Worm (Caenorhabditis elegans) whole organism, L2 larva: Measurements from ENCODE around the gene F44A2.5.
A peak's percentile ranks its signal among the peaks of the same experiment; 100 is the strongest.

Experiments used
- C34F6.9 ChIP-seq: fragments of 150-350 bp; optimal IDR thresholded peaks from 2 replicates; lab custom pipeline; 2014; ENCODE audit warnings: missing biosample characterization, missing genetic modification characterization
- F13H6.1 ChIP-seq: sonication (generic microtip); optimal IDR thresholded peaks from 2 replicates; lab custom pipeline; 2016; ENCODE audit warnings: missing genetic modification characterization, missing compliant biosample characterization
- R02D3.7 ChIP-seq: fragments of 150-350 bp; optimal IDR thresholded peaks from 2 replicates; lab custom pipeline; 2014; ENCODE audit warnings: missing biosample characterization, missing genetic modification characterization
- Y55F3AM.14 ChIP-seq: fragments of 200-800 bp; sonication (Bioruptor generic); optimal IDR thresholded peaks from 2 replicates; lab custom pipeline; 2018; ENCODE audit warnings: mild to moderate bottlenecking, missing genetic modification characterization, missing compliant biosample characterization
- ZK546.5 ChIP-seq: sonication (generic microtip); optimal IDR thresholded peaks from 2 replicates; lab custom pipeline; 2017; ENCODE audit warnings: missing biosample characterization, missing genetic modification characterization
- alr-1 ChIP-seq: fragments of 150-350 bp; optimal IDR thresholded peaks from 2 replicates; lab custom pipeline; 2014; ENCODE audit warnings: missing biosample characterization, missing genetic modification characterization
- aly-2 ChIP-seq: fragments of 150-350 bp; optimal IDR thresholded peaks from 2 replicates; lab custom pipeline; 2014; ENCODE audit warnings: missing biosample characterization, missing genetic modification characterization
- ama-1 ChIP-seq: fragments of 150-350 bp; optimal IDR thresholded peaks from 2 replicates; lab custom pipeline; 2018; ENCODE audit warnings: inconsistent platforms
- blmp-1 ChIP-seq: sonication (generic microtip); optimal IDR thresholded peaks from 2 replicates; lab custom pipeline; 2017; ENCODE audit warnings: missing genetic modification characterization, mild to moderate bottlenecking, missing compliant biosample characterization, antibody characterized with exemption, moderate library complexity; ENCODE audit not compliant: insufficient read depth
- ceh-16 ChIP-seq: fragments of 150-350 bp; optimal IDR thresholded peaks from 2 replicates; lab custom pipeline; 2014; ENCODE audit warnings: missing biosample characterization, missing genetic modification characterization
- ceh-82 ChIP-seq: fragments of 150-350 bp; optimal IDR thresholded peaks from 2 replicates; lab custom pipeline; 2014; ENCODE audit warnings: missing biosample characterization, missing genetic modification characterization
- crh-2 ChIP-seq: sonication (generic microtip); optimal IDR thresholded peaks from 2 replicates; lab custom pipeline; 2017; ENCODE audit warnings: missing biosample characterization, missing genetic modification characterization
- dmd-4 ChIP-seq: sonication (generic microtip); optimal IDR thresholded peaks from 2 replicates; lab custom pipeline; 2017; ENCODE audit warnings: missing biosample characterization, missing genetic modification characterization
- egl-27 ChIP-seq: sonication (generic microtip); optimal IDR thresholded peaks from 3 replicates; lab custom pipeline; 2017; ENCODE audit warnings: missing biosample characterization, missing genetic modification reagents, missing genetic modification characterization
- elt-1 ChIP-seq: fragments of 150-350 bp; optimal IDR thresholded peaks from 2 replicates; lab custom pipeline; 2014; ENCODE audit warnings: missing biosample characterization, missing genetic modification characterization
- elt-3 ChIP-seq: sonication (generic microtip); optimal IDR thresholded peaks from 2 replicates; lab custom pipeline; 2017; ENCODE audit warnings: missing biosample characterization, missing genetic modification characterization
- fos-1 ChIP-seq: fragments of 150-350 bp; optimal IDR thresholded peaks from 2 replicates; lab custom pipeline; 2014; ENCODE audit warnings: missing biosample characterization, missing genetic modification characterization
- gmeb-1 ChIP-seq: fragments of 150-350 bp; optimal IDR thresholded peaks from 2 replicates; lab custom pipeline; 2014; ENCODE audit warnings: missing biosample characterization, missing genetic modification characterization
- lin-11 ChIP-seq: fragments of 150-350 bp; sonication (generic microtip); optimal IDR thresholded peaks from 2 replicates; lab custom pipeline; 2014; ENCODE audit warnings: missing biosample characterization, missing genetic modification characterization, inconsistent platforms, mixed read lengths
- lin-13 ChIP-seq: fragments of 150-350 bp; optimal IDR thresholded peaks from 2 replicates; lab custom pipeline; 2014; ENCODE audit warnings: missing biosample characterization, missing genetic modification reagents, missing genetic modification characterization
- lin-39 ChIP-seq: fragments of 150-350 bp; optimal IDR thresholded peaks from 2 replicates; lab custom pipeline; 2014; ENCODE audit warnings: missing biosample characterization, missing genetic modification reagents, missing genetic modification characterization
- lsy-2 ChIP-seq, 2 experiments: fragments of 150-350 bp in 1 of 2; sonication (generic microtip) in 1 of 2; optimal IDR thresholded peaks; 2 replicates each; lab custom pipeline; 2014 to 2017; ENCODE audit warnings: missing biosample characterization in 2 of 2, missing genetic modification characterization in 2 of 2
- mab-5 ChIP-seq: fragments of 150-350 bp; optimal IDR thresholded peaks from 2 replicates; lab custom pipeline; 2014; ENCODE audit warnings: missing biosample characterization, missing genetic modification characterization
- mbf-1 ChIP-seq: sonication (generic microtip); optimal IDR thresholded peaks from 2 replicates; lab custom pipeline; 2017; ENCODE audit warnings: missing biosample characterization, missing genetic modification characterization
- mdl-1 ChIP-seq, 2 experiments: fragments of 150-350 bp in 1 of 2; sonication (generic microtip) in 1 of 2; optimal IDR thresholded peaks; 2 replicates each; lab custom pipeline; 2017; ENCODE audit warnings: missing biosample characterization in 2 of 2, missing genetic modification characterization in 2 of 2
- nhr-10 ChIP-seq: sonication (generic microtip); optimal IDR thresholded peaks from 2 replicates; lab custom pipeline; 2017; ENCODE audit warnings: missing biosample characterization, missing genetic modification characterization
- nhr-11 ChIP-seq: fragments of 150-350 bp; optimal IDR thresholded peaks from 2 replicates; lab custom pipeline; 2014; ENCODE audit warnings: missing biosample characterization, missing genetic modification characterization
- nhr-12 ChIP-seq: fragments of 150-350 bp; optimal IDR thresholded peaks from 2 replicates; lab custom pipeline; 2014; ENCODE audit warnings: missing biosample characterization, missing genetic modification characterization
- nhr-129 ChIP-seq: fragments of 150-350 bp; optimal IDR thresholded peaks from 2 replicates; lab custom pipeline; 2014; ENCODE audit warnings: missing biosample characterization, missing genetic modification characterization
- nhr-21 ChIP-seq: fragments of 150-350 bp; optimal IDR thresholded peaks from 2 replicates; lab custom pipeline; 2014; ENCODE audit warnings: missing biosample characterization, missing genetic modification characterization
- nhr-23 ChIP-seq: fragments of 150-350 bp; optimal IDR thresholded peaks from 2 replicates; lab custom pipeline; 2014; ENCODE audit warnings: missing biosample characterization, missing genetic modification reagents, missing genetic modification characterization
- nhr-237 ChIP-seq: fragments of 150-350 bp; optimal IDR thresholded peaks from 2 replicates; lab custom pipeline; 2014; ENCODE audit warnings: missing biosample characterization, missing genetic modification characterization
- nhr-25 ChIP-seq: fragments of 150-350 bp; sonication (generic microtip); optimal IDR thresholded peaks from 3 replicates; lab custom pipeline; 2014; ENCODE audit warnings: missing biosample characterization, missing genetic modification characterization
- nhr-6 ChIP-seq: fragments of 150-350 bp; optimal IDR thresholded peaks from 2 replicates; lab custom pipeline; 2014; ENCODE audit warnings: missing biosample characterization, missing genetic modification characterization
- nhr-77 ChIP-seq: fragments of 150-350 bp; optimal IDR thresholded peaks from 2 replicates; lab custom pipeline; 2014; ENCODE audit warnings: missing biosample characterization, missing genetic modification characterization
- peb-1 ChIP-seq: fragments of 150-350 bp; optimal IDR thresholded peaks from 2 replicates; lab custom pipeline; 2014; ENCODE audit warnings: missing biosample characterization, missing genetic modification characterization
- sem-4 ChIP-seq: fragments of 150-350 bp; optimal IDR thresholded peaks from 2 replicates; lab custom pipeline; 2014; ENCODE audit warnings: missing biosample characterization, missing genetic modification reagents, missing genetic modification characterization
- skn-1 ChIP-seq: sonication (generic microtip); optimal IDR thresholded peaks from 2 replicates; lab custom pipeline; 2017; ENCODE audit warnings: missing biosample characterization, missing genetic modification characterization
- sma-3 ChIP-seq: sonication (generic microtip); optimal IDR thresholded peaks from 2 replicates; lab custom pipeline; 2016; ENCODE audit warnings: missing genetic modification reagents, missing genetic modification characterization, missing compliant biosample characterization
- sma-9 ChIP-seq, 2 experiments: fragments of 150-350 bp in 1 of 2; sonication (generic microtip) in 1 of 2; optimal IDR thresholded peaks; 2 replicates each; lab custom pipeline; 2014 to 2016; ENCODE audit warnings: missing genetic modification characterization in 2 of 2, mild to moderate bottlenecking in 1 of 2, missing biosample characterization in 1 of 2, missing compliant biosample characterization in 1 of 2, missing genetic modification reagents in 1 of 2, moderate library complexity in 1 of 2
- snpc-4 ChIP-seq: fragments of 150-350 bp; optimal IDR thresholded peaks from 2 replicates; lab custom pipeline; 2014; ENCODE audit warnings: missing biosample characterization, missing genetic modification characterization
- unc-39 ChIP-seq: fragments of 150-350 bp; optimal IDR thresholded peaks from 2 replicates; lab custom pipeline; 2014; ENCODE audit warnings: missing biosample characterization, missing genetic modification characterization
- unc-55 ChIP-seq: fragments of 150-350 bp; sonication (generic microtip); optimal IDR thresholded peaks from 3 replicates; lab custom pipeline; 2014; ENCODE audit warnings: missing biosample characterization, missing genetic modification reagents, missing genetic modification characterization
- unc-62 ChIP-seq: fragments of 150-350 bp; optimal IDR thresholded peaks from 2 replicates; lab custom pipeline; 2014; ENCODE audit warnings: missing biosample characterization, missing genetic modification reagents, missing genetic modification characterization
- zag-1 ChIP-seq: fragments of 150-350 bp; optimal IDR thresholded peaks from 2 replicates; lab custom pipeline; 2014; ENCODE audit warnings: missing biosample characterization, missing genetic modification characterization
- ztf-1 ChIP-seq: fragments of 200-800 bp; sonication (Bioruptor generic); conservative IDR thresholded peaks from 2 replicates; pipeline ENCODE4 v1.3.6; 2022; ENCODE audit warnings: missing genetic modification characterization, missing compliant biosample characterization
- ztf-11 ChIP-seq: sonication (generic microtip); optimal IDR thresholded peaks from 2 replicates; lab custom pipeline; 2017; ENCODE audit warnings: missing biosample characterization, missing genetic modification characterization
- ztf-4 ChIP-seq: fragments of 150-350 bp; optimal IDR thresholded peaks from 2 replicates; lab custom pipeline; 2014; ENCODE audit warnings: missing biosample characterization, missing genetic modification characterization

F44A2.5 gene

ce11 chrV:9274127-9275042 lies 23.0 kb upstream of the F44A2.5 start:
- TF ChIP-seq unc-39 (tag; lab: Kevin White, UChicago): no peak
- TF ChIP-seq ztf-11 (tag; lab: Kevin White, UChicago): no peak
- TF ChIP-seq nhr-6 (tag; lab: Kevin White, UChicago): peak; percentile 17
- no peak for TF ChIP-seq lin-11 (tag; lab: Kevin White, UChicago)
- no peak for TF ChIP-seq zag-1 (tag; lab: Kevin White, UChicago)
- no peak for TF ChIP-seq nhr-77 (tag; lab: Kevin White, UChicago)
- no peak for TF ChIP-seq nhr-25 (tag; lab: Kevin White, UChicago)
- TF ChIP-seq nhr-23 (tag; lab: Kevin White, UChicago): peak; percentile 69
- no peak for TF ChIP-seq crh-2 (tag; lab: Kevin White, UChicago)
- TF ChIP-seq nhr-21 (tag; lab: Kevin White, UChicago): peak; percentile 35
- TF ChIP-seq nhr-237 (tag; lab: Kevin White, UChicago): no peak
- TF ChIP-seq elt-1 (tag; lab: Kevin White, UChicago): peak; percentile 15
- no peak for TF ChIP-seq blmp-1 (tag; lab: Kevin White, UChicago)
- TF ChIP-seq skn-1 (tag; lab: Kevin White, UChicago): no peak
- TF ChIP-seq lsy-2 (tag; optimal IDR thresholded peaks at IDR 0.05; lab: Kevin White, UChicago): no peak
- no peak for TF ChIP-seq R02D3.7 (tag; lab: Kevin White, UChicago)
- peak; percentile 27 for TF ChIP-seq mab-5 (tag; lab: Kevin White, UChicago)
- no peak for TF ChIP-seq ZK546.5
- no peak for TF ChIP-seq lin-39 (tag; lab: Kevin White, UChicago)
- TF ChIP-seq ztf-4 (tag; lab: Kevin White, UChicago): no peak
- TF ChIP-seq ceh-82: no peak
- TF ChIP-seq dmd-4 (tag; lab: Kevin White, UChicago): no peak
- peak; percentile 36 for TF ChIP-seq sma-3 (GFP tag; lab: Kevin White, UChicago)
- TF ChIP-seq C34F6.9 (tag; lab: Kevin White, UChicago): no peak
- TF ChIP-seq nhr-10: no peak
- TF ChIP-seq mbf-1 (tag; lab: Kevin White, UChicago): no peak
- no peak for TF ChIP-seq gmeb-1 (tag; lab: Kevin White, UChicago)
- no peak for TF ChIP-seq ztf-1
- no peak for TF ChIP-seq unc-55 (GFP tag; lab: Kevin White, UChicago)
- no peak for TF ChIP-seq aly-2 (tag; lab: Kevin White, UChicago)
- no peak for TF ChIP-seq ceh-16 (tag; lab: Kevin White, UChicago)
- TF ChIP-seq egl-27: no peak
- TF ChIP-seq nhr-11 (tag; lab: Kevin White, UChicago): no peak
- TF ChIP-seq F13H6.1 (tag; lab: Kevin White, UChicago): no peak
- TF ChIP-seq lin-13 (GFP tag; lab: Kevin White, UChicago): no peak
- TF ChIP-seq sem-4 (tag; lab: Kevin White, UChicago): no peak
- no peak for TF ChIP-seq ama-1 (lab: Kevin White, UChicago)
- no peak for TF ChIP-seq elt-3
- no peak for TF ChIP-seq snpc-4 (tag; lab: Kevin White, UChicago)
- TF ChIP-seq sma-9 (GFP tag; optimal IDR thresholded peaks at IDR 0.05; lab: Kevin White, UChicago): peak; percentile 69
- TF ChIP-seq sma-9 (tag; optimal IDR thresholded peaks at IDR 0.05; lab: Kevin White, UChicago): no peak
- no peak for TF ChIP-seq peb-1
- peak in 1 of 2 experiments; percentile 2 for TF ChIP-seq mdl-1 (tag; optimal IDR thresholded peaks at IDR 0.05; lab: Kevin White, UChicago)
- TF ChIP-seq alr-1 (tag; lab: Kevin White, UChicago): no peak
- no peak for TF ChIP-seq unc-62 (GFP tag; lab: Kevin White, UChicago)
- TF ChIP-seq fos-1 (tag; lab: Kevin White, UChicago): no peak
- TF ChIP-seq Y55F3AM.14 (GFP tag; lab: Kevin White, UChicago): no peak
- TF ChIP-seq nhr-129 (tag; lab: Kevin White, UChicago): peak; percentile 22
- no peak for TF ChIP-seq nhr-12 (tag; lab: Kevin White, UChicago)
